Worm (Caenorhabditis elegans) whole organism, L4 larva: ENCODE data around the gene gldi-8.

ENCODE experiments used
- D1046.2 ChIP-seq: fragments of 200-800 bp; sonication (Bioruptor generic); IDR thresholded peaks from 2 replicates; pipeline ENCODE4 v1.3.6; 2022; ENCODE audit warnings: missing genetic modification characterization, missing compliant biosample characterization
- Y75B8A.6 ChIP-seq: fragments of 200-800 bp; sonication (Bioruptor generic); IDR thresholded peaks from 2 replicates; pipeline ENCODE4 v1.3.6; 2022; ENCODE audit warnings: missing genetic modification reagents, missing genetic modification characterization, missing compliant biosample characterization
- ZK546.5 ChIP-seq, 2 experiments: sonication (generic microtip); optimal IDR thresholded peaks; 2 replicates each; lab custom pipeline; 2017; ENCODE audit warnings: missing biosample characterization in 2 of 2, missing genetic modification characterization in 2 of 2
- aha-1 ChIP-seq: fragments of 150-350 bp; peaks from one replicate; lab custom pipeline; 2014; ENCODE audit warnings: missing biosample characterization, missing genetic modification characterization
- aly-2 ChIP-seq: sonication (generic microtip); optimal IDR thresholded peaks from 2 replicates; lab custom pipeline; 2018; ENCODE audit warnings: missing biosample characterization, missing genetic modification characterization
- ama-1 ChIP-seq: fragments of 150-350 bp; optimal IDR thresholded peaks from 2 replicates; lab custom pipeline; 2014; ENCODE audit warnings: inconsistent platforms, mixed read lengths
- ceh-28 ChIP-seq: fragments of 150-350 bp; optimal IDR thresholded peaks from 2 replicates; lab custom pipeline; 2014; ENCODE audit warnings: missing biosample characterization, missing genetic modification reagents, missing genetic modification characterization
- ceh-32 ChIP-seq: sonication (generic microtip); optimal IDR thresholded peaks from 2 replicates; lab custom pipeline; 2016; ENCODE audit warnings: mild to moderate bottlenecking, missing genetic modification characterization, missing compliant biosample characterization; ENCODE audit not compliant: poor library complexity
- ceh-62 ChIP-seq: sonication (generic microtip); optimal IDR thresholded peaks from 2 replicates; lab custom pipeline; 2017; ENCODE audit warnings: missing biosample characterization, missing genetic modification characterization
- daf-16 ChIP-seq, 3 experiments: sonication (generic microtip); optimal IDR thresholded peaks; 2 replicates each; lab custom pipeline; 2016 to 2017; ENCODE audit warnings: missing genetic modification characterization in 3 of 3, missing genetic modification reagents in 3 of 3, mild to moderate bottlenecking in 2 of 3, missing compliant biosample characterization in 2 of 3, missing biosample characterization in 1 of 3, moderate library complexity in 1 of 3
- dmd-6 ChIP-seq: fragments of 200-800 bp; sonication (Bioruptor generic); IDR thresholded peaks from 2 replicates; pipeline ENCODE4 v1.3.6; 2022; ENCODE audit warnings: missing genetic modification reagents, missing genetic modification characterization, missing compliant biosample characterization
- dmd-8 ChIP-seq: fragments of 200-800 bp; sonication (Bioruptor generic); IDR thresholded peaks from 2 replicates; pipeline ENCODE4 v1.3.6; 2022; ENCODE audit warnings: missing genetic modification characterization, missing compliant biosample characterization
- dpl-1 ChIP-seq: fragments of 150-350 bp; optimal IDR thresholded peaks from 2 replicates; lab custom pipeline; 2014; ENCODE audit warnings: missing biosample characterization, missing genetic modification reagents, missing genetic modification characterization
- dve-1 ChIP-seq: sonication (generic microtip); optimal IDR thresholded peaks from 2 replicates; lab custom pipeline; 2017; ENCODE audit warnings: antibody characterized with exemption, mild to moderate bottlenecking, missing genetic modification characterization, missing compliant biosample characterization; ENCODE audit not compliant: insufficient read depth
- gei-8 ChIP-seq: fragments of 200-800 bp; sonication (Bioruptor generic); optimal IDR thresholded peaks from 2 replicates; lab custom pipeline; 2018; ENCODE audit warnings: mild to moderate bottlenecking, missing genetic modification characterization, missing compliant biosample characterization
- hif-1 ChIP-seq, 2 experiments: sonication (generic microtip); optimal IDR thresholded peaks; 2 replicates each; lab custom pipeline; 2016 to 2017; ENCODE audit warnings: missing compliant biosample characterization in 2 of 2, missing genetic modification characterization in 2 of 2, missing genetic modification reagents in 2 of 2, missing genotype in 2 of 2, mild to moderate bottlenecking in 1 of 2
- hlh-11 ChIP-seq: fragments of 200-800 bp; sonication (Bioruptor generic); optimal IDR thresholded peaks from 2 replicates; lab custom pipeline; 2018; ENCODE audit warnings: mild to moderate bottlenecking, missing genetic modification characterization, missing compliant biosample characterization
- hlh-30 ChIP-seq: sonication (generic microtip); optimal IDR thresholded peaks from 2 replicates; lab custom pipeline; 2017; ENCODE audit warnings: antibody characterized with exemption, mild to moderate bottlenecking, missing genetic modification characterization, missing compliant biosample characterization; ENCODE audit not compliant: insufficient read depth
- lin-1 ChIP-seq: fragments of 200-800 bp; sonication (Bioruptor generic); IDR thresholded peaks from 2 replicates; pipeline ENCODE4 v1.3.6; 2022; ENCODE audit warnings: missing genetic modification reagents, missing genetic modification characterization, missing compliant biosample characterization
- lin-38 ChIP-seq: fragments of 200-800 bp; sonication (Bioruptor generic); IDR thresholded peaks from 2 replicates; pipeline ENCODE4 v1.3.6; 2022; ENCODE audit warnings: missing genetic modification reagents, missing genetic modification characterization, missing compliant biosample characterization
- lsy-2 ChIP-seq, 2 experiments: fragments of 150-350 bp in 1 of 2; sonication (generic microtip) in 1 of 2; optimal IDR thresholded peaks; 2 replicates each; lab custom pipeline; 2014 to 2017; ENCODE audit warnings: missing biosample characterization in 2 of 2, missing genetic modification characterization in 2 of 2
- madf-9 ChIP-seq: fragments of 200-800 bp; sonication (Bioruptor generic); conservative IDR thresholded peaks from 2 replicates; pipeline ENCODE4 v1.3.6; 2022; ENCODE audit warnings: missing genetic modification reagents, missing genetic modification characterization, missing compliant biosample characterization
- nhr-10 ChIP-seq: fragments of 150-350 bp; optimal IDR thresholded peaks from 2 replicates; lab custom pipeline; 2014; ENCODE audit warnings: missing biosample characterization, missing genetic modification characterization
- nhr-102 ChIP-seq: sonication (generic microtip); optimal IDR thresholded peaks from 2 replicates; lab custom pipeline; 2016; ENCODE audit warnings: mild to moderate bottlenecking, missing genetic modification characterization, moderate library complexity, missing compliant biosample characterization
- nhr-237 ChIP-seq: sonication (generic microtip); optimal IDR thresholded peaks from 2 replicates; lab custom pipeline; 2017; ENCODE audit warnings: missing biosample characterization, missing genetic modification characterization
- nhr-28 ChIP-seq: fragments of 150-350 bp; optimal IDR thresholded peaks from 2 replicates; lab custom pipeline; 2014; ENCODE audit warnings: missing biosample characterization, missing genetic modification characterization
- nhr-41 ChIP-seq: fragments of 200-800 bp; sonication (Bioruptor generic); IDR thresholded peaks from 2 replicates; pipeline ENCODE4 v1.3.6; 2022; ENCODE audit warnings: missing genetic modification reagents, missing genetic modification characterization, missing compliant biosample characterization
- nhr-42 ChIP-seq: fragments of 200-800 bp; sonication (Bioruptor generic); IDR thresholded peaks from 2 replicates; pipeline ENCODE4 v1.3.6; 2022; ENCODE audit warnings: missing genetic modification characterization, missing compliant biosample characterization
- nhr-48 ChIP-seq: sonication (generic microtip); optimal IDR thresholded peaks from 2 replicates; lab custom pipeline; 2016; ENCODE audit warnings: mild to moderate bottlenecking, missing genetic modification characterization, missing compliant biosample characterization
- nhr-6 ChIP-seq: fragments of 150-350 bp; optimal IDR thresholded peaks from 2 replicates; lab custom pipeline; 2014; ENCODE audit warnings: missing biosample characterization, missing genetic modification characterization
- nhr-77 ChIP-seq: fragments of 150-350 bp; optimal IDR thresholded peaks from 2 replicates; lab custom pipeline; 2014; ENCODE audit warnings: missing biosample characterization, missing genetic modification characterization
- php-3 ChIP-seq: fragments of 200-800 bp; sonication (Bioruptor generic); IDR thresholded peaks from 2 replicates; pipeline ENCODE4 v1.3.6; 2022; ENCODE audit warnings: missing genetic modification reagents, missing genetic modification characterization, missing compliant biosample characterization
- rbr-2 ChIP-seq: sonication (generic microtip); optimal IDR thresholded peaks from 2 replicates; lab custom pipeline; 2016; ENCODE audit warnings: missing genotype, missing genetic modification characterization, missing compliant biosample characterization
- set-16 ChIP-seq: fragments of 200-800 bp; sonication (Bioruptor generic); IDR thresholded peaks from 2 replicates; pipeline ENCODE4 v1.3.6; 2022; ENCODE audit warnings: missing genetic modification reagents, missing genetic modification characterization, missing compliant biosample characterization
- skn-1 ChIP-seq: fragments of 150-350 bp; optimal IDR thresholded peaks from 2 replicates; lab custom pipeline; 2014; ENCODE audit warnings: missing biosample characterization, missing genetic modification characterization
- snpc-1.2 ChIP-seq: fragments of 200-800 bp; sonication (Bioruptor generic); IDR thresholded peaks from 2 replicates; pipeline ENCODE4 v1.3.6; 2022; ENCODE audit warnings: missing genetic modification reagents, missing genetic modification characterization, missing compliant biosample characterization
- snpc-4 ChIP-seq: fragments of 150-350 bp; optimal IDR thresholded peaks from 2 replicates; lab custom pipeline; 2014; ENCODE audit warnings: missing biosample characterization, missing genetic modification characterization
- spr-1 ChIP-seq: sonication (generic microtip); optimal IDR thresholded peaks from 2 replicates; lab custom pipeline; 2016; ENCODE audit warnings: mild to moderate bottlenecking, missing genetic modification characterization, missing compliant biosample characterization
- unc-130 ChIP-seq: sonication (generic microtip); optimal IDR thresholded peaks from 2 replicates; lab custom pipeline; 2016; ENCODE audit warnings: missing genetic modification reagents, missing genetic modification characterization, missing compliant biosample characterization
- unc-39 ChIP-seq: sonication (generic microtip); optimal IDR thresholded peaks from 2 replicates; lab custom pipeline; 2017; ENCODE audit warnings: missing biosample characterization, missing genetic modification characterization
- vab-7 ChIP-seq: fragments of 200-800 bp; sonication (Bioruptor generic); IDR thresholded peaks from 2 replicates; pipeline ENCODE4 v1.3.6; 2022; ENCODE audit warnings: missing genetic modification reagents, missing genetic modification characterization, missing compliant biosample characterization
- zfp-3 ChIP-seq: fragments of 200-800 bp; sonication (Bioruptor generic); conservative IDR thresholded peaks from 2 replicates; pipeline ENCODE4 v1.3.6; 2022; ENCODE audit warnings: missing genetic modification reagents, missing genetic modification characterization, missing compliant biosample characterization
- zip-2 ChIP-seq: fragments of 150-350 bp; optimal IDR thresholded peaks from 2 replicates; lab custom pipeline; 2014; ENCODE audit warnings: missing biosample characterization, missing genetic modification characterization
- ztf-11 ChIP-seq: fragments of 150-350 bp; optimal IDR thresholded peaks from 2 replicates; lab custom pipeline; 2014; ENCODE audit warnings: missing biosample characterization, missing genetic modification characterization

Gene gldi-8

DNA sequence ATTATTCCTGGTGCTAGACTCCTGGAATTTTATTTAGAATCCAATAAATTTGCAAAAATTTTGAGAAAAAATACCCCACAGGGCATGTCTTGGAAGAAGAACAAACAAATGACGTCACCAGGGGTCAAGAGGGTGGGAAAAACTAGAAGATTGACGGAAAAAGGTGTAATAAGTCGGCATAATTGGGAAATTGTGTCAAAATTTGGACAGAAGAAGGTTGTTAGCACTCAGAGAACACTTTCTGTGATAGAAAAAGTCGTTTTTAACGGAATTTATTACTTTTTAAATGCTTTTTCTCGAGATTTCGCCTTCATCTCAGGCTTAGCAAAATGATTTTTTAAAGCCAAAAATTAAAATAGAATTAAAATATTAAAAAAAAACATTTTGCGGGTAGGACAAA is 7.8 kb upstream of the gldi-8 start (continued):
- no peak for TF ChIP-seq nhr-48
- TF ChIP-seq spr-1 (tag; lab: Kevin White, UChicago), result no peak
- peak; percentile 15; the same call in 1 of the 2 replicates for TF ChIP-seq vab-7

DNA sequence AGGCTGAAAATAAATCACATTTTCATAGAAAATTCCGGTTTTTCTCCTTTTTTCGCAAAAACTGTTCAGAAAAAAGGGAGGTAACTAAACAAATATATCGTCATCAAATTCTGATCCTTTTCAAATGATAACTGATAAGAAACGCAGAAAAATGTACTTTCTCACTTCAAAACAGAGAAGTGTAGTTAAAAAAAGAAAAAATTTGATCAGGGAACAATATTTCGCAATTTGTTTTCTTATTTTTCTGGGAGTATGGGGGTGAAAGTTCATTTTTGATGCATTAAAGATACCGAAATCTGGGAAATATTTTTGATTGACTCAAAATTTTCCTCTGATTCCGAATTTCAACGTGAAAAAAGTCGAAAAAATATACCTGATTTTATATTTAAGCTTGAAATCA is 6.6 kb upstream of the gldi-8 start:
- TF ChIP-seq hlh-11 (tag; lab: Kevin White, UChicago), result peak; percentile 31
- peak in 1 of 2 experiments; percentile 9 for TF ChIP-seq lsy-2 (tag; optimal IDR thresholded peaks at IDR 0.05; lab: Kevin White, UChicago)
- no peak for TF ChIP-seq daf-16 (GFP tag; optimal IDR thresholded peaks at IDR 0.05; lab: Kevin White, UChicago)
- peak; percentile 58 for TF ChIP-seq daf-16 (tag; optimal IDR thresholded peaks at IDR 0.05; lab: Kevin White, UChicago)
- TF ChIP-seq php-3 (GFP tag; lab: Robert Waterston, UW), result no peak
- TF ChIP-seq ztf-11, result no peak
- no peak for TF ChIP-seq dmd-6 (GFP tag; lab: Robert Waterston, UW)
- TF ChIP-seq ceh-28 (tag; lab: Kevin White, UChicago), result no peak
- TF ChIP-seq Y75B8A.6, result 0 out of 2 replicates have a peak, but pooled peaks have one; percentile 5
- peak; percentile 11 for TF ChIP-seq nhr-28
- TF ChIP-seq nhr-237 (tag; lab: Kevin White, UChicago), result no peak
- peak; percentile 13 for TF ChIP-seq dve-1 (tag; lab: Kevin White, UChicago)

DNA sequence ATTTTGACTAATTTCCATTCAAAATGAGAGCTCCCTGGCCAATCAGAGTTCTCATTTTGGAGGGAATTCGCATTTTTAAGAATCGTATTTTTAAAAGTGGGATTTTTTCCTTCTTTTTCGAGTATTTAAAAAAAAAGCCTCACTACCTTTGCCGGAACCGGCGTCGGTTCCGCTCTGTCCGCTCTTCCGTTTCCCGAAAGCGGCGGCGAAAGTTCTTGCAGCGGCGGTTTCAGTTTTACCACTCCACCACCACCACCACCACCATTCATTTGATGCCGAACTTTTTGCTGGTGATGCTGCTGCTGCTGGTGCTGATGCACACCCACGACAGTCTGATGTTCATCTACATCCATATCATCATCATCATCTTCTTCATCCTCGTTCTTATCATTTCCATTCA is 2.5 kb upstream of the gldi-8 start:
- peak; percentile 59 for TF ChIP-seq aha-1 (tag; lab: Kevin White, UChicago)
- no peak for TF ChIP-seq lin-1 (GFP tag; lab: Robert Waterston, UW)
- no peak for TF ChIP-seq ceh-62
- TF ChIP-seq hlh-30, result no peak
- no peak for TF ChIP-seq ama-1 (lab: Kevin White, UChicago)
- no peak for TF ChIP-seq dmd-8
- peak; percentile 70 for TF ChIP-seq set-16 (GFP tag; lab: Robert Waterston, UW)
- no peak for TF ChIP-seq nhr-28
- TF ChIP-seq lin-38, result 0 out of 2 replicates have a peak, but pooled peaks have one; percentile 6
- no peak for TF ChIP-seq zip-2
- no peak for TF ChIP-seq hlh-11 (tag; lab: Kevin White, UChicago)
- no peak for TF ChIP-seq unc-130 (GFP tag; lab: Kevin White, UChicago)

DNA sequence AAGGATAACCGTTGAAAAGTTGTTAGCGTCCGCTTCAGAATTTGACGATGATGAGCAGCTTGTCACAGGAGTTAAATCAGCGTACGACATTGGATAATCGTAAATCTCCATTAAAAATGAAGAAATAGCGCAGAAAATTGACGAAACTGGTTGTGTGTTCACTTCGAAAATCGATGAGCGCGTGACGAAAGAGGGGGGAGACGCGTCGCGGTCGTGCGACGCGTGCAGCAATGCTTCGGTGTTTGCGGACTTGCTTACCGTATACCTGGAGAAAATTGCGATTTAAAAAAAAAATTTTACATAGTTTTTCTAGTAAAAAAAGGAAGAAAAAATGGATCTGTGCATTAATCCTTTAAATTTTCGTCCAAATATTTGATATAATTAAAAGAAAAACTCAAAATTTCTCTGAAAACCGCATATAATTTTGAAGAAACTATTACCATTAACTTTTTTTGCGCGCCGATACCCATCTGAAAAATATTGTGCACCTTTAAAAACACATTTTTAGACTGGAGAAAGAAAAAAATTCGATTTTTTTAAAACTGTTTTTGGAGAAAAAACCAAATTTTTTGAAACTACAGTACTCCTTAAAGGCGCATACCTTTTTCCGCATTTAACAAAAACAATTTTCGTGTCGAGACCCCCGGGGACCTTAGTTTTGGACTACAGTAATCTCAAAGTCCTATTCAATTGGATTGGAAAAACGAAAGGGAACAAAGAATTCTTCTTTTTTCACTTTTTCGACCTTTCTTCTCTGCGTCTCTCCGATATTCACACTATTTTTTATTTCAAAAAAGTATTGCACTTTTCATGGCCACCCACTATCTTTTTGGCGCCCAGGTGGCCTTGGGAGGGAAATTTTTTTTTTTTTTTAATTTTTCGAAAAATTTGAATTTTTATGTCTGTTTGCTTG is 855 bp downstream of the gldi-8 start:
- TF ChIP-seq snpc-4 (tag; lab: Kevin White, UChicago) (no peak), ceh-32 (tag; lab: Kevin White, UChicago) (no peak), unc-39 (tag; lab: Kevin White, UChicago) (no peak), Y75B8A.6 (0 out of 2 replicates have a peak, but pooled peaks have one; percentile 73), aly-2 (tag; lab: Kevin White, UChicago) (peak; percentile 70), D1046.2 (GFP tag; lab: Robert Waterston, UW) (0 out of 2 replicates have a peak, but pooled peaks have one; percentile 16), nhr-42 (GFP tag; lab: Robert Waterston, UW) (peak; percentile 75), nhr-41 (GFP tag; lab: Robert Waterston, UW) (peak; percentile 23; the same call in 1 of the 2 replicates), zfp-3 (GFP tag; lab: Robert Waterston, UW) (peak; percentile 86), nhr-102 (peak; percentile 29), unc-130 (GFP tag; lab: Kevin White, UChicago) (peak; percentile 25), skn-1 (no peak), hif-1 (tag; optimal IDR thresholded peaks at IDR 0.05; lab: Kevin White, UChicago) (peak in 1 of 2 experiments; percentile 59), nhr-77 (tag; lab: Kevin White, UChicago) (peak; percentile 70), nhr-6 (tag; lab: Kevin White, UChicago) (peak; percentile 49), gei-8 (GFP tag; lab: Kevin White, UChicago) (peak; percentile 1), nhr-28 (peak; percentile 47), rbr-2 (peak; percentile 81), nhr-10 (tag; lab: Kevin White, UChicago) (peak; percentile 15), hlh-30 (peak; percentile 99), daf-16 (GFP tag; optimal IDR thresholded peaks at IDR 0.05; lab: Kevin White, UChicago) (peak; percentile 1 to 6), daf-16 (tag; optimal IDR thresholded peaks at IDR 0.05; lab: Kevin White, UChicago) (peak; percentile 39), snpc-1.2 (GFP tag; lab: Robert Waterston, UW) (peak; percentile 64), ZK546.5 (tag; optimal IDR thresholded peaks at IDR 0.05; lab: Kevin White, UChicago) (no peak), dpl-1 (GFP tag; lab: Kevin White, UChicago) (peak; percentile 81), madf-9 (peak; percentile 55; the same call in 1 of the 2 replicates)
